Fruit fly (Drosophila melanogaster) whole organism, embryonic: ENCODE data around the gene CG44838.

ENCODE experiments used
- Abd-B ChIP-seq: fragments of 200-800 bp; sonication (Bioruptor generic); optimal IDR thresholded peaks from 2 replicates; lab custom pipeline; 2018; ENCODE audit warnings: missing biosample characterization, mild to moderate bottlenecking, missing genetic modification characterization, moderate library complexity
- Blimp-1 ChIP-seq: fragments of 200-800 bp; sonication (Bioruptor generic); optimal IDR thresholded peaks from 3 replicates; lab custom pipeline; 2018; ENCODE audit warnings: missing biosample characterization, missing genetic modification characterization, mild to moderate bottlenecking, moderate library complexity, missing genetic modification reagents
- C15 ChIP-seq: fragments of 200-800 bp; sonication (Bioruptor generic); IDR thresholded peaks from 3 replicates; pipeline ENCODE4 v1.3.6; 2022; ENCODE audit warnings: missing biosample characterization, missing genetic modification characterization
- CG1529 ChIP-seq: fragments of 200-800 bp; sonication (Bioruptor generic); optimal IDR thresholded peaks from 3 replicates; lab custom pipeline; 2018; ENCODE audit warnings: missing biosample characterization, missing genetic modification characterization
- CG15479 ChIP-seq: fragments of 200-800 bp; sonication (Bioruptor generic); optimal IDR thresholded peaks from 3 replicates; lab custom pipeline; 2019; ENCODE audit warnings: missing biosample characterization, mild to moderate bottlenecking, missing genetic modification characterization, moderate library complexity
- CG1602 ChIP-seq: fragments of 200-800 bp; sonication (Bioruptor generic); optimal IDR thresholded peaks from 3 replicates; lab custom pipeline; 2016; ENCODE audit warnings: missing biosample characterization, missing genetic modification characterization
- CG16813 ChIP-seq: fragments of 200-800 bp; sonication (Bioruptor generic); IDR thresholded peaks from 3 replicates; pipeline ENCODE4 v1.3.6; 2022; ENCODE audit warnings: missing biosample characterization, missing genetic modification characterization; ENCODE audit not compliant: partially characterized antibody
- CG17802 ChIP-seq: fragments of 200-800 bp; sonication (Bioruptor generic); optimal IDR thresholded peaks from 2 replicates; lab custom pipeline; 2018; ENCODE audit warnings: missing biosample characterization, mild to moderate bottlenecking, missing genetic modification characterization, moderate library complexity
- CG18599 ChIP-seq: fragments of 200-800 bp; sonication (Bioruptor generic); optimal IDR thresholded peaks from 3 replicates; lab custom pipeline; 2017; ENCODE audit warnings: missing biosample characterization, missing genetic modification characterization, mild to moderate bottlenecking, moderate library complexity, missing genetic modification reagents
- CG3163 ChIP-seq: fragments of 200-800 bp; sonication (Bioruptor generic); optimal IDR thresholded peaks from 3 replicates; lab custom pipeline; 2016; ENCODE audit warnings: missing biosample characterization, missing genetic modification characterization
- CG43689 ChIP-seq: fragments of 200-800 bp; sonication (Bioruptor generic); IDR thresholded peaks from 2 replicates; pipeline ENCODE4 v1.3.6; 2022; ENCODE audit warnings: missing biosample characterization, missing genetic modification characterization
- CG6791 ChIP-seq: fragments of 200-800 bp; sonication (Bioruptor generic); IDR thresholded peaks from 3 replicates; pipeline ENCODE4 v1.3.6; 2022; ENCODE audit warnings: missing biosample characterization, missing genetic modification characterization; ENCODE audit not compliant: partially characterized antibody
- CG6854 ChIP-seq: fragments of 200-800 bp; sonication (Bioruptor generic); optimal IDR thresholded peaks from 3 replicates; lab custom pipeline; 2017; ENCODE audit warnings: missing biosample characterization, mild to moderate bottlenecking, missing genetic modification characterization
- CG7928 ChIP-seq: fragments of 200-800 bp; sonication (Bioruptor generic); optimal IDR thresholded peaks from 2 replicates; lab custom pipeline; 2017; ENCODE audit warnings: missing biosample characterization, mild to moderate bottlenecking, missing genetic modification characterization
- CG8944 ChIP-seq: fragments of 200-800 bp; sonication (Bioruptor generic); optimal IDR thresholded peaks from 3 replicates; lab custom pipeline; 2016; ENCODE audit warnings: missing biosample characterization, missing genetic modification characterization
- CG9215 ChIP-seq: fragments of 200-800 bp; sonication (Bioruptor generic); IDR thresholded peaks from 2 replicates; pipeline ENCODE4 v1.3.6; 2022; ENCODE audit warnings: missing biosample characterization, missing genetic modification characterization
- CG9727 ChIP-seq: fragments of 200-800 bp; sonication (Bioruptor generic); optimal IDR thresholded peaks from 3 replicates; lab custom pipeline; 2017; ENCODE audit warnings: missing biosample characterization, mild to moderate bottlenecking, missing genetic modification characterization
- Deaf1 ChIP-seq: fragments of 200-800 bp; optimal IDR thresholded peaks from 3 replicates; lab custom pipeline; 2019; ENCODE audit warnings: missing biosample characterization, mild to moderate bottlenecking, missing genetic modification characterization, moderate library complexity
- Dek ChIP-seq: fragments of 200-800 bp; sonication (Bioruptor generic); optimal IDR thresholded peaks from 3 replicates; lab custom pipeline; 2019; ENCODE audit warnings: missing biosample characterization, mild to moderate bottlenecking, missing genetic modification characterization, moderate library complexity
- Doc2 ChIP-seq: fragments of 200-800 bp; sonication (Bioruptor generic); IDR thresholded peaks from 2 replicates; pipeline ENCODE4 v1.3.6; 2022; ENCODE audit warnings: missing biosample characterization, missing genetic modification characterization
- Dref ChIP-seq: fragments of 200-800 bp; sonication (Bioruptor generic); IDR thresholded peaks from 2 replicates; pipeline ENCODE4 v1.3.6; 2022; ENCODE audit warnings: missing biosample characterization, missing genetic modification characterization
- Ets65A ChIP-seq: fragments of 200-800 bp; sonication (Bioruptor generic); peaks from one replicate; lab custom pipeline; 2016; ENCODE audit warnings: missing biosample characterization, missing genetic modification characterization
- Gug ChIP-seq: fragments of 200-800 bp; sonication (Bioruptor generic); IDR thresholded peaks from 4 replicates; pipeline ENCODE4 v1.3.6; 2022; ENCODE audit warnings: missing biosample characterization, missing genetic modification characterization
- HLH4C ChIP-seq: fragments of 200-800 bp; sonication (Bioruptor generic); IDR thresholded peaks from 3 replicates; pipeline ENCODE4 v1.3.6; 2022; ENCODE audit warnings: missing biosample characterization, missing genetic modification characterization; ENCODE audit not compliant: partially characterized antibody
- HLH54F ChIP-seq: fragments of 200-800 bp; sonication (Bioruptor generic); optimal IDR thresholded peaks from 3 replicates; lab custom pipeline; 2016; ENCODE audit warnings: missing biosample characterization, missing genetic modification characterization
- Hr39 ChIP-seq: fragments of >200 bp; optimal IDR thresholded peaks from 2 replicates; lab custom pipeline; 2017
- MTF-1 ChIP-seq: fragments of 200-800 bp; sonication (Bioruptor generic); optimal IDR thresholded peaks from 2 replicates; lab custom pipeline; 2018; ENCODE audit warnings: missing biosample characterization, mild to moderate bottlenecking, missing genetic modification characterization, borderline replicate concordance
- Max ChIP-seq: fragments of 200-800 bp; sonication (Bioruptor generic); optimal IDR thresholded peaks from 2 replicates; lab custom pipeline; 2016; ENCODE audit warnings: missing biosample characterization, mild to moderate bottlenecking, missing genetic modification characterization
- Mes4 ChIP-seq: fragments of 200-800 bp; sonication (Bioruptor generic); optimal IDR thresholded peaks from 2 replicates; lab custom pipeline; 2016; ENCODE audit warnings: missing biosample characterization, missing genetic modification characterization
- ara ChIP-seq: fragments of 200-800 bp; sonication (Bioruptor generic); IDR thresholded peaks from 2 replicates; pipeline ENCODE4 v1.3.6; 2022; ENCODE audit warnings: missing biosample characterization, missing genetic modification characterization
- bab2 ChIP-seq: fragments of 200-800 bp; sonication (Bioruptor generic); optimal IDR thresholded peaks from 2 replicates; lab custom pipeline; 2016; ENCODE audit warnings: missing biosample characterization, missing genetic modification characterization
- cg ChIP-seq: fragments of 200-800 bp; sonication (Bioruptor generic); optimal IDR thresholded peaks from 3 replicates; lab custom pipeline; 2019; ENCODE audit warnings: missing biosample characterization, mild to moderate bottlenecking, missing genetic modification characterization, moderate library complexity
- chn ChIP-seq: fragments of 200-800 bp; sonication (Bioruptor generic); optimal IDR thresholded peaks from 2 replicates; lab custom pipeline; 2016; ENCODE audit warnings: missing biosample characterization, missing genetic modification characterization
- croc ChIP-seq: fragments of 200-800 bp; sonication (Bioruptor generic); conservative IDR thresholded peaks from 3 replicates; pipeline ENCODE4 v1.3.6; 2022; ENCODE audit warnings: missing biosample characterization, missing genetic modification characterization
- da ChIP-seq: fragments of 200-800 bp; sonication (Bioruptor generic); optimal IDR thresholded peaks from 2 replicates; lab custom pipeline; 2016; ENCODE audit warnings: missing biosample characterization, missing genetic modification characterization
- esg ChIP-seq: fragments of 200-800 bp; sonication (Bioruptor generic); conservative IDR thresholded peaks from 2 replicates; pipeline ENCODE4 v1.3.6; 2022; ENCODE audit warnings: missing biosample characterization, missing genetic modification characterization
- gcm2 ChIP-seq: fragments of 200-800 bp; sonication (Bioruptor generic); optimal IDR thresholded peaks from 2 replicates; lab custom pipeline; 2016; ENCODE audit warnings: missing biosample characterization, missing genetic modification characterization
- jing ChIP-seq: fragments of 200-800 bp; sonication (Bioruptor generic); optimal IDR thresholded peaks from 2 replicates; lab custom pipeline; 2018; ENCODE audit warnings: missing biosample characterization, mild to moderate bottlenecking, missing genetic modification characterization
- klu ChIP-seq: fragments of 200-800 bp; sonication (Bioruptor generic); IDR thresholded peaks from 2 replicates; pipeline ENCODE4 v1.3.6; 2022; ENCODE audit warnings: missing biosample characterization, missing genetic modification characterization
- kni ChIP-seq: fragments of 200-800 bp; sonication (Bioruptor generic); optimal IDR thresholded peaks from 3 replicates; lab custom pipeline; 2017; ENCODE audit warnings: mild to moderate bottlenecking, missing biosample characterization, missing genetic modification reagents, missing genetic modification characterization
- maf-S ChIP-seq: fragments of 200-800 bp; sonication (Bioruptor generic); optimal IDR thresholded peaks from 2 replicates; lab custom pipeline; 2016; ENCODE audit warnings: missing biosample characterization, missing genetic modification characterization
- pan ChIP-seq, 4 experiments: fragments of >200 bp in 3 of 4; fragments of 200-800 bp in 1 of 4; sonication (Bioruptor generic) in 1 of 4; optimal IDR thresholded peaks in 3 of 4; IDR thresholded peaks in 1 of 4; 2 replicates each; pipeline versions ENCODE4 v1.3.6 to Lab custom; 2017 to 2022; ENCODE audit warnings: missing biosample characterization in 2 of 4, missing genetic modification characterization in 2 of 4, mixed read lengths in 1 of 4
- pnt ChIP-seq: fragments of 200-800 bp; sonication (Bioruptor generic); optimal IDR thresholded peaks from 3 replicates; lab custom pipeline; 2016; ENCODE audit warnings: missing biosample characterization, missing genetic modification characterization
- pum ChIP-seq: fragments of 200-800 bp; sonication (Bioruptor generic); optimal IDR thresholded peaks from 2 replicates; lab custom pipeline; 2016; ENCODE audit warnings: missing biosample characterization, missing genetic modification characterization
- salm ChIP-seq: fragments of 200-800 bp; sonication (Bioruptor generic); optimal IDR thresholded peaks from 2 replicates; lab custom pipeline; 2018; ENCODE audit warnings: missing biosample characterization, mild to moderate bottlenecking, missing genetic modification characterization
- sima ChIP-seq: fragments of 200-800 bp; sonication (Bioruptor generic); optimal IDR thresholded peaks from 2 replicates; lab custom pipeline; 2016; ENCODE audit warnings: missing biosample characterization, missing genetic modification characterization
- slou ChIP-seq: fragments of 200-800 bp; sonication (Bioruptor generic); optimal IDR thresholded peaks from 3 replicates; lab custom pipeline; 2016; ENCODE audit warnings: missing biosample characterization, missing genetic modification characterization
- so ChIP-seq: fragments of 200-800 bp; sonication (Bioruptor generic); IDR thresholded peaks from 3 replicates; pipeline ENCODE4 v1.3.6; 2022; ENCODE audit warnings: missing biosample characterization, missing genetic modification characterization
- sqz ChIP-seq: fragments of 200-800 bp; sonication (Bioruptor generic); optimal IDR thresholded peaks from 3 replicates; lab custom pipeline; 2018; ENCODE audit warnings: missing biosample characterization, mild to moderate bottlenecking, missing genetic modification characterization
- unc-4 ChIP-seq: fragments of 200-800 bp; sonication (Bioruptor generic); IDR thresholded peaks from 2 replicates; pipeline ENCODE4 v1.3.6; 2022; ENCODE audit warnings: missing biosample characterization, missing genetic modification characterization; ENCODE audit not compliant: partially characterized antibody

The CG44838 gene

DNA sequence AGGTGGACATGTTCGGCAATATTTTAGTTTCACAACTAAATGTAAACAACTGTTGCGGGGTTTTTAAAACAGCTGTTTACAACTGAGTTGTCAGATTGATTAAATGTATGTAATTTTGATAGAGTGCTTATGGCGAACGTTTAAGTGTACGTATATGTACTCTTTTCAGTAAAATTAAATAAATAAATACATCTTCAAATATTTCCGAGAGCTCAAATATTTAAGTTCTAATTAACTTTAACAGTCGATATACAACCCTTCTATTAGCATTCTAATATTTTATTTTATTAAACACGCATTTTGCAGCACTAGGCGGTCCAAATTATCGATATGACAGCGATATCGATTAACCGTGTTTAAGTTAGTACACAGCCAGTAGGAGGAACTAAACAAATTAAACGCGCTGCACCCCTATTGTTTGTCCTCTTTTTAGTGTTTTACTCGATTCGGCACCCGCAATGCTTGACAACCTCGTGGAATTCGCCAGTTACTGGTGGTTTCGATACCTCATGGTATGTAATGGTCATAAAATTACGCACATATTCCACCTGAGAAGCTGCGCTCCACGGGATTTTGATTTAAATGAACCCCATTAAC is 9.2 kb upstream of the CG44838 start, which contains the start of the genes CG3448 and ghi (continued):
- peak; percentile 55 for TF ChIP-seq sqz (GFP tag; lab: Kevin White, UChicago)
- no peak for TF ChIP-seq CG3163 (GFP tag; lab: Kevin White, UChicago)
- no peak for TF ChIP-seq gcm2 (GFP tag; lab: Kevin White, UChicago)
- TF ChIP-seq CG9727 (GFP tag; lab: Kevin White, UChicago): peak; percentile 35
- no peak for TF ChIP-seq cg (GFP tag; lab: Kevin White, UChicago)
- peak; percentile 81 for TF ChIP-seq CG18599 (GFP tag; lab: Kevin White, UChicago)
- TF ChIP-seq kni (GFP tag; lab: Kevin White, UChicago): peak; percentile 75
- no peak for TF ChIP-seq CG43689 (GFP tag; lab: Robert Waterston, UW)
- TF ChIP-seq Dref (GFP tag; lab: Robert Waterston, UW): peak; percentile 83
- TF ChIP-seq CG6791 (GFP tag; lab: Robert Waterston, UW): peak; percentile 75; the same call in 2 of the 3 replicates
- TF ChIP-seq C15 (GFP tag; lab: Robert Waterston, UW): no peak
- TF ChIP-seq HLH4C (GFP tag; lab: Robert Waterston, UW): peak; percentile 84
- no peak for TF ChIP-seq maf-S (GFP tag; lab: Kevin White, UChicago)
- no peak for TF ChIP-seq da (GFP tag; lab: Kevin White, UChicago)
- TF ChIP-seq salm: peak; percentile 9
- no peak for TF ChIP-seq HLH54F (GFP tag; lab: Kevin White, UChicago)
- TF ChIP-seq unc-4 (GFP tag; lab: Robert Waterston, UW): peak; percentile 70
- no peak for TF ChIP-seq CG1602 (GFP tag; lab: Kevin White, UChicago)
- TF ChIP-seq Ets65A: peak; percentile 86
- no peak for TF ChIP-seq Mes4 (GFP tag; lab: Kevin White, UChicago)
- TF ChIP-seq Blimp-1 (GFP tag; lab: Kevin White, UChicago): peak; percentile 65
- TF ChIP-seq so (GFP tag; lab: Robert Waterston, UW): no peak
- no peak for TF ChIP-seq CG1529
- peak; percentile 34 for TF ChIP-seq slou (GFP tag; lab: Kevin White, UChicago)
- TF ChIP-seq CG16813: peak; percentile 72
- TF ChIP-seq Gug (GFP tag; lab: Robert Waterston, UW): peak; percentile 31; the same call in 1 of the 4 replicates
- TF ChIP-seq esg (GFP tag; lab: Robert Waterston, UW): no peak
- no peak for TF ChIP-seq sima (GFP tag; lab: Kevin White, UChicago)
- TF ChIP-seq CG15479 (GFP tag; lab: Kevin White, UChicago): no peak
- TF ChIP-seq CG17802 (tag; lab: Kevin White, UChicago): peak; percentile 11
- TF ChIP-seq pnt: peak; percentile 29
- TF ChIP-seq jing (GFP tag; lab: Kevin White, UChicago): no peak
- peak; percentile 25 for TF ChIP-seq Deaf1 (tag; lab: Kevin White, UChicago)
- TF ChIP-seq chn (GFP tag; lab: Kevin White, UChicago): peak; percentile 24
- peak; percentile 8 for TF ChIP-seq bab2 (GFP tag; lab: Kevin White, UChicago)
- no peak for TF ChIP-seq klu
- TF ChIP-seq MTF-1: no peak
- TF ChIP-seq Hr39 (lab: Kevin White, UChicago): no peak
- TF ChIP-seq pan (optimal IDR thresholded peaks at IDR 0.05; lab: Kevin White, UChicago): no peak
- TF ChIP-seq pan (GFP tag; optimal IDR thresholded peaks at IDR 0.05 in 1 of 2, IDR thresholded peaks at IDR 0.05 in 1 of 2): peak in 1 of 2 experiments; percentile 55
- peak; percentile 73 for TF ChIP-seq Abd-B (GFP tag; lab: Kevin White, UChicago)
- no peak for TF ChIP-seq CG7928 (GFP tag; lab: Kevin White, UChicago)
- TF ChIP-seq pum: peak; percentile 11
- peak; percentile 68 for TF ChIP-seq CG9215 (GFP tag; lab: Robert Waterston, UW)
- no peak for TF ChIP-seq croc (GFP tag; lab: Robert Waterston, UW)
- peak; percentile 18 for TF ChIP-seq Dek (tag; lab: Kevin White, UChicago)
- TF ChIP-seq CG8944 (GFP tag; lab: Kevin White, UChicago): no peak
- peak; percentile 68 for TF ChIP-seq Max (GFP tag; lab: Kevin White, UChicago)
- TF ChIP-seq ara (GFP tag; lab: Robert Waterston, UW): peak; percentile 59
- no peak for TF ChIP-seq CG6854 (GFP tag; lab: Kevin White, UChicago)
- TF ChIP-seq Doc2: no peak
